Fruit fly (Drosophila melanogaster): ENCODE measurements around the gene fw.

The fw gene

DNA sequence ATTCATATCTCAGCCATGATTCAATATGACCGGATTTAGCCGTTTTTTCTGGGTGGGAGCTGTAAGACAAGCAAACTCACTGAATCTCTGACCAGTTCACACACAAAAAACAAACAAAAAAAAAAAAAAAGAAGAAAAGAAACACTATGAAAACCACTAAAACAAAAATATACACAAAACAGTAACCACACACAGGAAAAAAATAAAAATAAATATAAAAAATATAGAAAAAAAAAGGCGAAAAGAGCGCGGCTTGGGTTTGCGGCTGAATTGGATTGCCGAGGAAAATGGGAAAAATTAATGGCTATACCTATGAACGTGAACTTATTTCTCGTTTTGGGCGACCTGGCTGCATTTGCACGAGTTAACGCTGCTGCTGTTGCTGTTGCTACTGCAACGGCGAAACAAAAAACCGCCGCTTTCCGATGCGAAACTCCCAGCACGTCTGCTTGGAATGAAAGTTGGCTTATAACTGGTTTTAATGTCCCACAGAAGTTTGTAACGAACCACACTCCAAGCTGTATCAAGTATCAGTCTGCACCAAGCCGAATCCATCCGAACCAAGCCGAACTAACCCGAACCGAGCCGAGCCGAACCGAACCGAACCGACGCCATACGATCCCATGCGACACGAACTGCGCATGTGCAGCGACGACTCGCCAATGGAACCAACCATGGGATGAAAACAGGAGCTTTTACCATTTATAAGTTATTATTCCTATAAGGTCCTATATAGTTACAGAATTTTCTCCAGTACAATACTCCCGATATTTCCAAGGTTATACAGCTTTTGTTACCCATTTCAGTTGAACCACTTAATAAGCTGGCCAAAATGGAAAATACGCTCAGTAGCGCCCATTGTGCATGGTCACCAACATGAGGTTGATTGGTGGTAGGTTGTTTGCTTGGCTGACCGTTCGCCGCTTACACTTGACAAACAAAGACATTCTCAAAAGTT lies at the start of gene fw:
Gene fw, minus strand, starts transcription at position 478 of the 958 bp plus-strand sequence.
- TF ChIP-seq woc (GFP tag; optimal IDR thresholded peaks at IDR 0.05) (peak; percentile 83), Vsx2 (GFP tag; optimal IDR thresholded peaks at IDR 0.05; ENCODE audit: partially characterized antibody) (peak; percentile 69), sage (GFP tag; optimal IDR thresholded peaks at IDR 0.05) (no peak), br (GFP tag; optimal IDR thresholded peaks at IDR 0.05) (peak; percentile 87), CrebA (GFP tag; optimal IDR thresholded peaks at IDR 0.05; ENCODE audit: borderline replicate concordance) (peak; percentile 6), fru (GFP tag; optimal IDR thresholded peaks at IDR 0.05) (peak; percentile 86), HLH106 (tag; optimal IDR thresholded peaks at IDR 0.05) (peak; percentile 80), Rel (GFP tag; optimal IDR thresholded peaks at IDR 0.05) (no peak), Rel (tag; optimal IDR thresholded peaks at IDR 0.05) (peak; percentile 25), Hnf4 (GFP tag; optimal IDR thresholded peaks at IDR 0.05) (peak; percentile 72), Mio (GFP tag; optimal IDR thresholded peaks at IDR 0.05) (no peak), Sp1 (GFP tag; optimal IDR thresholded peaks at IDR 0.05) (peak; percentile 70), foxo (GFP tag; optimal IDR thresholded peaks at IDR 0.05) (peak; percentile 26 to 79), psq (GFP tag; optimal IDR thresholded peaks at IDR 0.05) (peak; percentile 62), h (GFP tag; optimal IDR thresholded peaks at IDR 0.05) (peak; percentile 88), CG9705 (GFP tag; optimal IDR thresholded peaks at IDR 0.05) (peak; percentile 4), brk (GFP tag; optimal IDR thresholded peaks at IDR 0.05) (peak; percentile 30), sv (GFP tag; optimal IDR thresholded peaks at IDR 0.05) (peak; percentile 3), dl (GFP tag; optimal IDR thresholded peaks at IDR 0.05; ENCODE audit: insufficient read depth in 1 of 2, partially characterized antibody in 2 of 2) (no peak), lola (GFP tag; optimal IDR thresholded peaks at IDR 0.05) (no peak), ey (GFP tag; optimal IDR thresholded peaks at IDR 0.05) (peak; percentile 90), rgr (GFP tag; optimal IDR thresholded peaks at IDR 0.05) (peak; percentile 81), tai (GFP tag; optimal IDR thresholded peaks at IDR 0.05) (no peak), Hr78 (GFP tag; optimal IDR thresholded peaks at IDR 0.05) (no peak), CG32264 (GFP tag; optimal IDR thresholded peaks at IDR 0.05) (peak; percentile 49), OdsH (GFP tag; optimal IDR thresholded peaks at IDR 0.05) (peak; percentile 69)

dm6 chrX:12050292-12050691 lies 46.6 kb upstream of the fw start:
- no peak for TF ChIP-seq Hnf4 (GFP tag; optimal IDR thresholded peaks at IDR 0.05)
- no peak for TF ChIP-seq dmrt93B (GFP tag; optimal IDR thresholded peaks at IDR 0.05)
- no peak for TF ChIP-seq CrebA (GFP tag; optimal IDR thresholded peaks at IDR 0.05; ENCODE audit: borderline replicate concordance)
- no peak for TF ChIP-seq sv (GFP tag; optimal IDR thresholded peaks at IDR 0.05)
- no peak for TF ChIP-seq Mio (GFP tag; optimal IDR thresholded peaks at IDR 0.05)
- no peak for TF ChIP-seq CG32264 (GFP tag; optimal IDR thresholded peaks at IDR 0.05)
- TF ChIP-seq Myc (optimal IDR thresholded peaks at IDR 0.05) = no peak
- TF ChIP-seq dl (GFP tag; optimal IDR thresholded peaks at IDR 0.05; ENCODE audit: insufficient read depth in 1 of 2, partially characterized antibody in 2 of 2) = no peak
- TF ChIP-seq Dfd (GFP tag; optimal IDR thresholded peaks at IDR 0.05) = no peak
- TF ChIP-seq Vsx2 (GFP tag; optimal IDR thresholded peaks at IDR 0.05; ENCODE audit: partially characterized antibody) = no peak

DNA sequence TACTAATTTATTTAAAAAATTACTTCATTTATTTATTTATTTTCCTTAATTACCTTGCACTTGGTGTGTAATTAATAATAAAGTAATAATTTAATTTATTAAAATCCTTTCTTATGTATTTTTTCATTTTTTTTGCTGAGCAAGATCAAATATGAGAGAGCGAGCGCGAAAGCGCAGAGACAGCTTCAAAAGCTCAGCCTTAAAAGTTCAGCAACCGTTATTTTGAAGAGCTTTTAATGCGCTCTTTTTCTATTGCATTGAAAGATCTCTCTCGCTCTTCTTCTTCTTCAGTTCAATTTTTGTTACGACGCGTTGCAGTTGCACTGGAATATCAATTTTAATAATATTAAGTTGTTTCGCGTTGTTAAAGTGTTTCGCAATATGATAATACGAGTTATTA lies 39.7 kb upstream of the fw start, which contains the start of gene Ten-a:
Gene Ten-a, plus strand, starts transcription at position 301 of the 400 bp plus-strand sequence.
- no peak for TF ChIP-seq Dif (GFP tag; optimal IDR thresholded peaks at IDR 0.05; ENCODE audit: partially characterized antibody)
- no peak for TF ChIP-seq GATAd (GFP tag; optimal IDR thresholded peaks at IDR 0.05)
- TF ChIP-seq lola (GFP tag; optimal IDR thresholded peaks at IDR 0.05) = no peak
- no peak for TF ChIP-seq ey (GFP tag; optimal IDR thresholded peaks at IDR 0.05)
- no peak for TF ChIP-seq brk (GFP tag; optimal IDR thresholded peaks at IDR 0.05)
- no peak for TF ChIP-seq Hr83 (GFP tag; optimal IDR thresholded peaks at IDR 0.05; ENCODE audit: poor library complexity, severe bottlenecking)
- no peak for TF ChIP-seq Hnf4 (GFP tag; optimal IDR thresholded peaks at IDR 0.05)
- TF ChIP-seq dl (GFP tag; optimal IDR thresholded peaks at IDR 0.05; ENCODE audit: insufficient read depth in 1 of 2, partially characterized antibody in 2 of 2) = no peak
- TF ChIP-seq fru (GFP tag; optimal IDR thresholded peaks at IDR 0.05) = no peak
- TF ChIP-seq Mio (GFP tag; optimal IDR thresholded peaks at IDR 0.05) = no peak
- no peak for TF ChIP-seq Rel (GFP tag; optimal IDR thresholded peaks at IDR 0.05)
- no peak for TF ChIP-seq Rel (tag; optimal IDR thresholded peaks at IDR 0.05)
- TF ChIP-seq br (GFP tag; optimal IDR thresholded peaks at IDR 0.05) = no peak
- TF ChIP-seq h (GFP tag; optimal IDR thresholded peaks at IDR 0.05) = no peak
- no peak for TF ChIP-seq OdsH (GFP tag; optimal IDR thresholded peaks at IDR 0.05)
- no peak for TF ChIP-seq sage (GFP tag; optimal IDR thresholded peaks at IDR 0.05)
- TF ChIP-seq Dfd (GFP tag; optimal IDR thresholded peaks at IDR 0.05) = no peak
- TF ChIP-seq usp (GFP tag; optimal IDR thresholded peaks at IDR 0.05) = no peak
